Worm (Caenorhabditis elegans): ENCODE results near the gene W09D6.5.

DNA sequence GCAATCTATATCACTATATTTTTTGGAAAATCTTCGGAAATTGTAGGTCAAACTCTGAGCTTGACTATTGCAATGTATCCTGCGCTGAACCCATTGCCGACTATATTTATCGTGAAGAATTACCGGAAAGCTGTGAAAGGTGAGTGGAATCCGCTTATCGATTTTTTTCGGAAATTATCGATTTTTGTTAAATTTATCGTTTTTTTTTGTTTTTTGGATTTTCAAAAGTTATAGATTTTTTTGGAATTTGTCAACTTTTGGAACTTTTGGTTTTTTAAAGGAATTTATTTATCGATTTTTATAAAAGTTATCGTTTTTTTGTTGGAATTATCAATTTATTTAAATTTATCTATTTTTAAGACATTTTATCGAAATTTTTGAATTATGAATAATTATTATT lies 11.5 kb upstream of the W09D6.5 start:
- TF ChIP-seq nhr-28 (tag; optimal IDR thresholded peaks at IDR 0.05) (no peak), sdz-12 (GFP tag; optimal IDR thresholded peaks at IDR 0.05) (no peak), zag-1 (tag; optimal IDR thresholded peaks at IDR 0.05) (no peak), pha-4 (GFP tag; IDR thresholded peaks at IDR 0.05) (no peak), pha-4 (tag; optimal IDR thresholded peaks at IDR 0.05) (no peak), nhr-6 (tag; optimal IDR thresholded peaks at IDR 0.05) (no peak), unc-39 (tag; optimal IDR thresholded peaks at IDR 0.05) (no peak), ZK546.5 (tag; optimal IDR thresholded peaks at IDR 0.05) (no peak), lin-1 (GFP tag; IDR thresholded peaks at IDR 0.05) (no peak)

Data from whole organism, L4 larva.